Fruit fly (Drosophila melanogaster) whole organism, embryonic: ENCODE results near the gene Rpn9.

ENCODE experiments used
- Antp ChIP-seq: fragments of 200-800 bp; sonication (Bioruptor generic); optimal IDR thresholded peaks from 3 replicates; lab custom pipeline; 2016; ENCODE audit warnings: missing biosample characterization, missing genetic modification characterization
- B-H2 ChIP-seq: fragments of 200-800 bp; sonication (Bioruptor generic); optimal IDR thresholded peaks from 2 replicates; lab custom pipeline; 2018; ENCODE audit warnings: missing biosample characterization, mild to moderate bottlenecking, missing genetic modification characterization
- BtbVII ChIP-seq: fragments of 200-800 bp; sonication (Bioruptor generic); optimal IDR thresholded peaks from 3 replicates; lab custom pipeline; 2017; ENCODE audit warnings: missing biosample characterization, mild to moderate bottlenecking, missing genetic modification characterization
- CG11456 ChIP-seq: fragments of 200-800 bp; sonication (Bioruptor generic); IDR thresholded peaks from 3 replicates; pipeline ENCODE4 v1.3.6; 2022; ENCODE audit warnings: missing biosample characterization, missing genetic modification characterization
- CG13287 ChIP-seq: fragments of 200-800 bp; sonication (Bioruptor generic); IDR thresholded peaks from 2 replicates; pipeline ENCODE4 v1.3.6; 2022; ENCODE audit warnings: missing biosample characterization, missing genetic modification characterization; ENCODE audit not compliant: partially characterized antibody
- CG13894 ChIP-seq: fragments of 200-800 bp; sonication (Bioruptor generic); optimal IDR thresholded peaks from 3 replicates; lab custom pipeline; 2018; ENCODE audit warnings: missing biosample characterization, mild to moderate bottlenecking, missing genetic modification characterization, moderate library complexity
- CG1602 ChIP-seq: fragments of 200-800 bp; sonication (Bioruptor generic); optimal IDR thresholded peaks from 3 replicates; lab custom pipeline; 2016; ENCODE audit warnings: missing biosample characterization, missing genetic modification characterization
- CG17385 ChIP-seq: fragments of 200-800 bp; sonication (Bioruptor generic); optimal IDR thresholded peaks from 3 replicates; lab custom pipeline; 2018; ENCODE audit warnings: missing biosample characterization, mild to moderate bottlenecking, missing genetic modification characterization
- CG17802 ChIP-seq: fragments of 200-800 bp; sonication (Bioruptor generic); optimal IDR thresholded peaks from 2 replicates; lab custom pipeline; 2018; ENCODE audit warnings: missing biosample characterization, mild to moderate bottlenecking, missing genetic modification characterization, moderate library complexity
- CG17912 ChIP-seq: fragments of 200-800 bp; sonication (Bioruptor generic); optimal IDR thresholded peaks from 2 replicates; lab custom pipeline; 2018; ENCODE audit warnings: missing biosample characterization, mild to moderate bottlenecking, missing genetic modification characterization
- CG18011 ChIP-seq: fragments of 200-800 bp; sonication (Bioruptor generic); optimal IDR thresholded peaks from 2 replicates; lab custom pipeline; 2017; ENCODE audit warnings: missing biosample characterization, missing genetic modification characterization, mild to moderate bottlenecking, moderate library complexity, missing genotype
- CG3407 ChIP-seq: fragments of 200-800 bp; sonication (Bioruptor generic); optimal IDR thresholded peaks from 2 replicates; lab custom pipeline; 2018; ENCODE audit warnings: missing biosample characterization, mild to moderate bottlenecking, missing genetic modification characterization
- CG4404 ChIP-seq: fragments of 200-800 bp; sonication (Bioruptor generic); IDR thresholded peaks from 2 replicates; pipeline ENCODE4 v1.3.6; 2022; ENCODE audit warnings: missing biosample characterization, missing genetic modification characterization
- CG4617 ChIP-seq: fragments of 200-800 bp; sonication (Bioruptor generic); optimal IDR thresholded peaks from 3 replicates; lab custom pipeline; 2016; ENCODE audit warnings: missing biosample characterization, missing genetic modification characterization, borderline replicate concordance
- CG6272 ChIP-seq: fragments of 200-800 bp; sonication (Bioruptor generic); IDR thresholded peaks from 2 replicates; pipeline ENCODE4 v1.3.6; 2022; ENCODE audit warnings: missing biosample characterization, missing genetic modification characterization
- CG8089 ChIP-seq: fragments of 200-800 bp; sonication (Bioruptor generic); optimal IDR thresholded peaks from 3 replicates; lab custom pipeline; 2016; ENCODE audit warnings: missing biosample characterization, missing genetic modification characterization
- CG9437 ChIP-seq: fragments of 200-800 bp; sonication (Bioruptor generic); optimal IDR thresholded peaks from 2 replicates; lab custom pipeline; 2018; ENCODE audit warnings: missing biosample characterization, mild to moderate bottlenecking, missing genetic modification characterization
- CG9817 ChIP-seq: fragments of 200-800 bp; sonication (Bioruptor generic); optimal IDR thresholded peaks from 2 replicates; lab custom pipeline; 2018; ENCODE audit warnings: missing biosample characterization, mild to moderate bottlenecking, missing genetic modification characterization, moderate library complexity
- Dip3 ChIP-seq: fragments of 200-800 bp; sonication (Bioruptor generic); optimal IDR thresholded peaks from 3 replicates; lab custom pipeline; 2016; ENCODE audit warnings: missing biosample characterization, missing genetic modification characterization
- Drgx ChIP-seq: fragments of 200-800 bp; sonication (Bioruptor generic); IDR thresholded peaks from 2 replicates; pipeline ENCODE4 v1.3.6; 2022; ENCODE audit warnings: missing biosample characterization, missing genetic modification characterization
- Fer3 ChIP-seq: fragments of 200-800 bp; sonication (Bioruptor generic); optimal IDR thresholded peaks from 2 replicates; lab custom pipeline; 2018; ENCODE audit warnings: missing biosample characterization, mild to moderate bottlenecking, missing genetic modification characterization, moderate library complexity
- HLH54F ChIP-seq: fragments of 200-800 bp; sonication (Bioruptor generic); optimal IDR thresholded peaks from 3 replicates; lab custom pipeline; 2016; ENCODE audit warnings: missing biosample characterization, missing genetic modification characterization
- Hand ChIP-seq: fragments of 200-800 bp; sonication (Bioruptor generic); optimal IDR thresholded peaks from 2 replicates; lab custom pipeline; 2017; ENCODE audit warnings: mild to moderate bottlenecking, missing biosample characterization, missing genetic modification reagents, missing genetic modification characterization
- Nf-YA ChIP-seq: fragments of 200-800 bp; sonication (Bioruptor generic); IDR thresholded peaks from 2 replicates; pipeline ENCODE4 v1.3.6; 2022; ENCODE audit warnings: missing biosample characterization, missing genetic modification characterization
- NfI ChIP-seq: fragments of 200-800 bp; sonication (Bioruptor generic); optimal IDR thresholded peaks from 3 replicates; lab custom pipeline; 2018; ENCODE audit warnings: missing biosample characterization, mild to moderate bottlenecking, missing genetic modification characterization, moderate library complexity
- Oaz ChIP-seq: fragments of 200-800 bp; sonication (Bioruptor generic); IDR thresholded peaks from 2 replicates; pipeline ENCODE4 v1.3.6; 2022; ENCODE audit warnings: missing biosample characterization, missing genetic modification characterization
- Opbp ChIP-seq: fragments of 200-800 bp; sonication (Bioruptor generic); IDR thresholded peaks from 3 replicates; pipeline ENCODE4 v1.3.6; 2022; ENCODE audit warnings: missing biosample characterization, missing genetic modification characterization; ENCODE audit not compliant: partially characterized antibody
- Usf ChIP-seq: fragments of 200-800 bp; sonication (Bioruptor generic); optimal IDR thresholded peaks from 2 replicates; lab custom pipeline; 2017; ENCODE audit warnings: missing genotype, missing biosample characterization, missing genetic modification characterization
- ara ChIP-seq: fragments of 200-800 bp; sonication (Bioruptor generic); IDR thresholded peaks from 2 replicates; pipeline ENCODE4 v1.3.6; 2022; ENCODE audit warnings: missing biosample characterization, missing genetic modification characterization
- ash1 ChIP-seq: fragments of 200-800 bp; sonication (Bioruptor generic); optimal IDR thresholded peaks from 2 replicates; lab custom pipeline; 2018; ENCODE audit warnings: missing biosample characterization, mild to moderate bottlenecking, missing genetic modification characterization
- btn ChIP-seq: fragments of 200-800 bp; sonication (Bioruptor generic); optimal IDR thresholded peaks from 2 replicates; lab custom pipeline; 2016; ENCODE audit warnings: missing biosample characterization, missing genetic modification characterization
- ci ChIP-seq: fragments of 200-800 bp; sonication (Bioruptor generic); IDR thresholded peaks from 3 replicates; pipeline ENCODE4 v1.3.6; 2022; ENCODE audit warnings: missing biosample characterization, missing genetic modification characterization
- cwo ChIP-seq: fragments of 200-800 bp; sonication (Bioruptor generic); optimal IDR thresholded peaks from 3 replicates; lab custom pipeline; 2017; ENCODE audit warnings: missing biosample characterization, missing genetic modification characterization, mild to moderate bottlenecking, moderate library complexity, missing genetic modification reagents
- danr ChIP-seq: fragments of 200-800 bp; sonication (Bioruptor generic); IDR thresholded peaks from 2 replicates; pipeline ENCODE4 v1.3.6; 2022; ENCODE audit warnings: missing biosample characterization, missing genetic modification characterization
- dimm ChIP-seq: fragments of 200-800 bp; sonication (Bioruptor generic); IDR thresholded peaks from 2 replicates; pipeline ENCODE4 v1.3.6; 2022; ENCODE audit warnings: missing biosample characterization, missing genetic modification characterization
- emc ChIP-seq: fragments of 200-800 bp; sonication (Bioruptor generic); optimal IDR thresholded peaks from 2 replicates; lab custom pipeline; 2016; ENCODE audit warnings: missing biosample characterization, missing genetic modification characterization
- fru ChIP-seq: fragments of >200 bp; optimal IDR thresholded peaks from 2 replicates; lab custom pipeline; 2017
- insv ChIP-seq, 2 experiments: fragments of 200-800 bp; sonication (Bioruptor generic); optimal IDR thresholded peaks; 3 replicates each; lab custom pipeline; 2016 to 2018; ENCODE audit warnings: missing biosample characterization in 2 of 2, missing genetic modification characterization in 2 of 2
- lab ChIP-seq: fragments of 200-800 bp; sonication (Bioruptor generic); optimal IDR thresholded peaks from 3 replicates; lab custom pipeline; 2017; ENCODE audit warnings: missing biosample characterization, missing genetic modification characterization, mild to moderate bottlenecking, moderate library complexity, missing genetic modification reagents
- nerfin-2 ChIP-seq: fragments of 200-800 bp; sonication (Bioruptor generic); IDR thresholded peaks from 2 replicates; pipeline ENCODE4 v1.3.6; 2022; ENCODE audit warnings: missing biosample characterization, missing genetic modification characterization; ENCODE audit not compliant: partially characterized antibody
- odd ChIP-seq: fragments of 200-800 bp; sonication (Bioruptor generic); optimal IDR thresholded peaks from 2 replicates; lab custom pipeline; 2017; ENCODE audit warnings: missing biosample characterization, mild to moderate bottlenecking, missing genetic modification characterization
- pros ChIP-seq: fragments of 200-800 bp; sonication (Bioruptor generic); optimal IDR thresholded peaks from 3 replicates; lab custom pipeline; 2019; ENCODE audit warnings: missing biosample characterization, mild to moderate bottlenecking, missing genetic modification characterization, moderate library complexity
- pum ChIP-seq: fragments of 200-800 bp; sonication (Bioruptor generic); optimal IDR thresholded peaks from 2 replicates; lab custom pipeline; 2016; ENCODE audit warnings: missing biosample characterization, missing genetic modification characterization
- ro ChIP-seq: fragments of 200-800 bp; sonication (Bioruptor generic); IDR thresholded peaks from 2 replicates; pipeline ENCODE4 v1.3.6; 2022; ENCODE audit warnings: missing biosample characterization, missing genetic modification characterization
- tin ChIP-seq: fragments of 200-800 bp; sonication (Bioruptor generic); optimal IDR thresholded peaks from 3 replicates; lab custom pipeline; 2016; ENCODE audit warnings: missing biosample characterization, missing genetic modification characterization
- trem ChIP-seq: fragments of 200-800 bp; optimal IDR thresholded peaks from 3 replicates; lab custom pipeline; 2019; ENCODE audit warnings: missing biosample characterization, mild to moderate bottlenecking, missing genetic modification characterization, moderate library complexity
- tup ChIP-seq: fragments of 200-800 bp; sonication (Bioruptor generic); optimal IDR thresholded peaks from 2 replicates; lab custom pipeline; 2016; ENCODE audit warnings: missing biosample characterization, mild to moderate bottlenecking, missing genetic modification characterization, moderate library complexity
- twi ChIP-seq: fragments of 200-800 bp; optimal IDR thresholded peaks from 2 replicates; lab custom pipeline; 2019; ENCODE audit warnings: missing biosample characterization, mild to moderate bottlenecking, missing genetic modification characterization, moderate library complexity
- zfh1 ChIP-seq: fragments of 200-800 bp; sonication (Bioruptor generic); IDR thresholded peaks from 3 replicates; pipeline ENCODE4 v1.3.6; 2022; ENCODE audit warnings: missing biosample characterization, missing genetic modification characterization

Rpn9 gene

dm6 chr3R:23722680-23723372, 10.4 kb downstream of the Rpn9 start, which contains the start of gene CG10365 (continued):
- TF ChIP-seq ci (peak; percentile 61; the same call in 1 of the 3 replicates), Nf-YA (GFP tag; lab: Robert Waterston, UW) (peak; percentile 82), HLH54F (GFP tag; lab: Kevin White, UChicago) (no peak), CG13287 (GFP tag; lab: Robert Waterston, UW) (no peak), pros (GFP tag; lab: Kevin White, UChicago) (no peak), CG11456 (GFP tag; lab: Robert Waterston, UW) (peak; percentile 72), odd (GFP tag; lab: Kevin White, UChicago) (peak; percentile 76), NfI (peak; percentile 52), tup (GFP tag; lab: Kevin White, UChicago) (no peak), ash1 (GFP tag; lab: Kevin White, UChicago) (no peak), emc (GFP tag; lab: Kevin White, UChicago) (no peak), Hand (peak; percentile 88), CG17802 (tag; lab: Kevin White, UChicago) (no peak), CG18011 (GFP tag; lab: Kevin White, UChicago) (peak; percentile 34), Antp (no peak), ro (GFP tag; lab: Robert Waterston, UW) (no peak), cwo (GFP tag; lab: Kevin White, UChicago) (peak; percentile 90), CG1602 (GFP tag; lab: Kevin White, UChicago) (peak; percentile 75), Drgx (peak; percentile 85), B-H2 (peak; percentile 59), trem (tag; lab: Kevin White, UChicago) (peak; percentile 45), lab (GFP tag; lab: Kevin White, UChicago) (peak; percentile 92), twi (tag; lab: Kevin White, UChicago) (no peak), btn (GFP tag; lab: Kevin White, UChicago) (no peak), BtbVII (GFP tag; lab: Kevin White, UChicago) (peak; percentile 89), nerfin-2 (no peak), CG3407 (GFP tag; lab: Kevin White, UChicago) (peak; percentile 54), danr (GFP tag; lab: Robert Waterston, UW) (peak; percentile 50; the same call in 1 of the 2 replicates), zfh1 (GFP tag; lab: Robert Waterston, UW) (0 out of 3 replicates have a peak, but pooled peaks have one; percentile 50), CG9437 (GFP tag; lab: Kevin White, UChicago) (peak; percentile 87), CG17385 (GFP tag; lab: Kevin White, UChicago) (peak; percentile 84), CG13894 (tag; lab: Kevin White, UChicago) (peak; percentile 86), insv (GFP tag; optimal IDR thresholded peaks at IDR 0.05; lab: Kevin White, UChicago) (peak in 1 of 2 experiments; percentile 13), Fer3 (peak; percentile 92), CG6272 (peak; percentile 32; the same call in 1 of the 2 replicates), CG4404 (GFP tag; lab: Robert Waterston, UW) (0 out of 2 replicates have a peak, but pooled peaks have one; percentile 34), ara (no peak), Usf (GFP tag; lab: Kevin White, UChicago) (peak; percentile 25), CG17912 (GFP tag; lab: Kevin White, UChicago) (no peak), CG4617 (GFP tag; lab: Kevin White, UChicago) (peak; percentile 3), Dip3 (GFP tag; lab: Kevin White, UChicago) (no peak), tin (GFP tag; lab: Kevin White, UChicago) (peak; percentile 67), Oaz (GFP tag; lab: Robert Waterston, UW) (peak; percentile 67), pum (GFP tag; lab: Kevin White, UChicago) (no peak), CG8089 (GFP tag; lab: Kevin White, UChicago) (no peak), CG9817 (tag; lab: Kevin White, UChicago) (peak; percentile 80), Opbp (GFP tag; lab: Robert Waterston, UW) (no peak), dimm (GFP tag; lab: Robert Waterston, UW) (peak; percentile 59), fru (no peak)
